Fruit fly (Drosophila melanogaster) whole organism, prepupa: ENCODE measurements around the gene RpS27A.

Source experiments
- CG10631 ChIP-seq: fragments of 200-800 bp; sonication (Bioruptor generic); optimal IDR thresholded peaks from 2 replicates; lab custom pipeline; 2016; ENCODE audit warnings: missing biosample characterization, missing genetic modification characterization
- CG10669 ChIP-seq: fragments of 200-800 bp; sonication (Bioruptor generic); optimal IDR thresholded peaks from 3 replicates; lab custom pipeline; 2018; ENCODE audit warnings: missing biosample characterization, mild to moderate bottlenecking, missing genetic modification characterization, moderate library complexity
- CG11294 ChIP-seq: fragments of 200-800 bp; sonication (Bioruptor generic); IDR thresholded peaks from 2 replicates; pipeline ENCODE4 v1.3.6; 2022; ENCODE audit warnings: missing biosample characterization, missing genetic modification characterization
- CG11902 ChIP-seq: fragments of 200-800 bp; sonication (Bioruptor generic); optimal IDR thresholded peaks from 3 replicates; lab custom pipeline; 2016; ENCODE audit warnings: missing biosample characterization, missing genetic modification characterization
- CG1621 ChIP-seq: fragments of 200-800 bp; sonication (Bioruptor generic); optimal IDR thresholded peaks from 3 replicates; lab custom pipeline; 2018; ENCODE audit warnings: missing biosample characterization, mild to moderate bottlenecking, missing genetic modification characterization
- CG3032 ChIP-seq: fragments of 200-800 bp; optimal IDR thresholded peaks from 2 replicates; lab custom pipeline; 2019; ENCODE audit warnings: missing biosample characterization, mild to moderate bottlenecking, missing genetic modification characterization, moderate library complexity
- CG3919 ChIP-seq: fragments of 200-800 bp; sonication (Bioruptor generic); optimal IDR thresholded peaks from 3 replicates; lab custom pipeline; 2016; ENCODE audit warnings: missing biosample characterization, missing genetic modification characterization
- CG4318 ChIP-seq: fragments of 200-800 bp; sonication (Bioruptor generic); optimal IDR thresholded peaks from 3 replicates; lab custom pipeline; 2017; ENCODE audit warnings: missing biosample characterization, mild to moderate bottlenecking, missing genetic modification characterization
- CG6163 ChIP-seq: fragments of 200-800 bp; sonication (Bioruptor generic); IDR thresholded peaks from 3 replicates; pipeline ENCODE4 v1.3.6; 2022; ENCODE audit warnings: missing biosample characterization, missing genetic modification characterization
- CG6808 ChIP-seq: fragments of 200-800 bp; sonication (Bioruptor generic); optimal IDR thresholded peaks from 3 replicates; lab custom pipeline; 2017; ENCODE audit warnings: missing biosample characterization, missing genetic modification characterization, mild to moderate bottlenecking, moderate library complexity, missing genetic modification reagents
- CG6854 ChIP-seq: fragments of 200-800 bp; sonication (Bioruptor generic); optimal IDR thresholded peaks from 2 replicates; lab custom pipeline; 2017; ENCODE audit warnings: missing biosample characterization, mild to moderate bottlenecking, missing genetic modification characterization
- CG7368 ChIP-seq: fragments of 200-800 bp; sonication (Bioruptor generic); optimal IDR thresholded peaks from 3 replicates; lab custom pipeline; 2016; ENCODE audit warnings: missing biosample characterization, missing genetic modification characterization
- CG8119 ChIP-seq: fragments of 200-800 bp; sonication (Bioruptor generic); IDR thresholded peaks from 3 replicates; pipeline ENCODE4 v1.3.6; 2022; ENCODE audit warnings: missing biosample characterization, missing genetic modification characterization
- CG8319 ChIP-seq: fragments of 200-800 bp; sonication (Bioruptor generic); optimal IDR thresholded peaks from 3 replicates; lab custom pipeline; 2016; ENCODE audit warnings: missing biosample characterization, missing genetic modification characterization
- CG8632 ChIP-seq: fragments of 200-800 bp; sonication (Bioruptor generic); optimal IDR thresholded peaks from 3 replicates; lab custom pipeline; 2016; ENCODE audit warnings: missing biosample characterization, missing genetic modification characterization
- CG9139 ChIP-seq: fragments of 200-800 bp; sonication (Bioruptor generic); optimal IDR thresholded peaks from 3 replicates; lab custom pipeline; 2017; ENCODE audit warnings: missing biosample characterization, mild to moderate bottlenecking, missing genetic modification characterization
- Eip78C ChIP-seq: fragments of 200-800 bp; sonication (Bioruptor generic); peaks from one replicate; lab custom pipeline; 2016; ENCODE audit warnings: missing biosample characterization, missing genetic modification characterization
- Ets96B ChIP-seq: fragments of 200-800 bp; optimal IDR thresholded peaks from 2 replicates; lab custom pipeline; 2019; ENCODE audit warnings: missing biosample characterization, mild to moderate bottlenecking, missing genetic modification characterization, moderate library complexity
- Hr38 ChIP-seq: sonication (Bioruptor generic); optimal IDR thresholded peaks from 2 replicates; lab custom pipeline; 2016; ENCODE audit warnings: missing biosample characterization, missing genetic modification characterization
- Hr4 ChIP-seq: fragments of 200-800 bp; sonication (Bioruptor generic); optimal IDR thresholded peaks from 3 replicates; lab custom pipeline; 2016; ENCODE audit warnings: missing biosample characterization, missing genetic modification characterization
- Met ChIP-seq: fragments of 200-800 bp; sonication (Bioruptor generic); optimal IDR thresholded peaks from 3 replicates; lab custom pipeline; 2016; ENCODE audit warnings: missing biosample characterization, missing genetic modification characterization
- Smox ChIP-seq: fragments of 200-800 bp; sonication (Bioruptor generic); optimal IDR thresholded peaks from 3 replicates; lab custom pipeline; 2016; ENCODE audit warnings: missing biosample characterization, missing genetic modification characterization
- cyc ChIP-seq: fragments of 200-800 bp; sonication (Bioruptor generic); optimal IDR thresholded peaks from 3 replicates; lab custom pipeline; 2016; ENCODE audit warnings: missing biosample characterization, missing genetic modification characterization
- dac ChIP-seq: fragments of 200-800 bp; sonication (Bioruptor generic); optimal IDR thresholded peaks from 2 replicates; lab custom pipeline; 2017; ENCODE audit warnings: missing biosample characterization, mild to moderate bottlenecking, missing genetic modification characterization
- dsx ChIP-seq: fragments of 200-800 bp; optimal IDR thresholded peaks from 3 replicates; lab custom pipeline; 2019; ENCODE audit warnings: missing biosample characterization, mild to moderate bottlenecking, missing genetic modification characterization, moderate library complexity; ENCODE audit not compliant: poor library complexity, severe bottlenecking
- fd85E ChIP-seq: fragments of 200-800 bp; sonication (Bioruptor generic); optimal IDR thresholded peaks from 3 replicates; lab custom pipeline; 2016; ENCODE audit warnings: missing biosample characterization, missing genetic modification characterization
- fkh ChIP-seq: fragments of 200-800 bp; sonication (Bioruptor generic); optimal IDR thresholded peaks from 3 replicates; lab custom pipeline; 2017; ENCODE audit warnings: missing biosample characterization, mild to moderate bottlenecking, missing genetic modification characterization, moderate library complexity
- ss ChIP-seq, 2 experiments: fragments of 200-800 bp; sonication (Bioruptor generic); optimal IDR thresholded peaks; 2 replicates in 1 of 2; 3 replicates in 1 of 2; lab custom pipeline; 2017 to 2018; ENCODE audit warnings: mild to moderate bottlenecking in 2 of 2, missing biosample characterization in 2 of 2, missing genetic modification characterization in 2 of 2, moderate library complexity in 1 of 2

The RpS27A gene

dm6 chr2L:10408122-10408576 lies at the start of gene RpS27A, which contains the start of gene Ip259 (continued):
- peak; percentile 59 for TF ChIP-seq fkh (GFP tag; lab: Kevin White, UChicago)
- peak; percentile 62 for TF ChIP-seq CG10669
- peak; percentile 61 for TF ChIP-seq CG9139 (GFP tag; lab: Kevin White, UChicago)
- peak; percentile 63 for TF ChIP-seq fd85E (GFP tag; lab: Kevin White, UChicago)
- TF ChIP-seq Smox (GFP tag; lab: Kevin White, UChicago), result no peak
- no peak for TF ChIP-seq Met (GFP tag; lab: Kevin White, UChicago)
- peak; percentile 38 for TF ChIP-seq CG11902
- peak; percentile 39 for TF ChIP-seq dac

- TF ChIP-seq CG7368 (GFP tag; lab: Kevin White, UChicago) (no peak), CG3032 (tag; lab: Kevin White, UChicago) (peak; percentile 16)
Observed at dm6 chr2L:10362408-10363067, 45.6 kb upstream of the RpS27A start, which contains the start of the genes Cand1 and pim. Gene Cand1, minus strand, starts transcription at chr2L:10362707. Gene pim, plus strand, starts transcription at chr2L:10362989.

- TF ChIP-seq CG8632 (GFP tag; lab: Kevin White, UChicago), result no peak
- no peak for TF ChIP-seq CG6163 (GFP tag; lab: Robert Waterston, UW)
- no peak for TF ChIP-seq CG1621 (tag; lab: Kevin White, UChicago)
- TF ChIP-seq ss (GFP tag; optimal IDR thresholded peaks at IDR 0.05; lab: Kevin White, UChicago), result peak in 1 of 2 experiments; percentile 32
- peak; percentile 53 for TF ChIP-seq CG8319 (GFP tag; lab: Kevin White, UChicago)
- TF ChIP-seq Eip78C (GFP tag; lab: Kevin White, UChicago), result peak; percentile 42
- no peak for TF ChIP-seq CG3919 (GFP tag; lab: Kevin White, UChicago)
- TF ChIP-seq CG4318 (GFP tag; lab: Kevin White, UChicago), result no peak
- TF ChIP-seq CG11294 (GFP tag; lab: Robert Waterston, UW), result no peak
- no peak for TF ChIP-seq Hr38
- peak; percentile 51 for TF ChIP-seq dsx (GFP tag; lab: Kevin White, UChicago)
Observed at dm6 chr2L:10364229-10364628, 43.9 kb upstream of the RpS27A start, which contains the start of gene lft. Gene lft, plus strand, starts transcription at chr2L:10364471.

DNA sequence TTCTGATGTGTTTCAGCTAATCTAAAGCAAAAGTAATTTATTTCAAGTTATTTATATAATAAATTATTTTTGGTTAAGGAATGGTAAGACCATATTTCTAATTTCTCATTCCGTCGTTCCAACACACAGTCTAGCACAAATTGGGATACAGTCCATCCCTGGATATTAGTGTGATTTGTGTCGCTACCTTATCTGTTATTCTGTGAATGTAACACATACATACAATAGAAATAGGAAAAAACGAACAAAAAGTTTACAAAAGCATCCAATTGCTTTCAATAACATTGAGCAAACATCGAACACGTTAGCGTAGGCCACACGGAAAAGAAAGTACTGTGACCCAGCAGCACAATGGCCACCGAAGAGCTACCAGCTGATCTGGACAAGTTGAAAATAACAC lies 41.6 kb upstream of the RpS27A start, which contains the start of gene CG5056:
Gene CG5056 (plus strand): TSS at position 168 of the 400 bp plus-strand sequence.
- peak; percentile 1 for TF ChIP-seq cyc (GFP tag; lab: Kevin White, UChicago)
- no peak for TF ChIP-seq fkh (GFP tag; lab: Kevin White, UChicago)
- TF ChIP-seq Hr4 (GFP tag; lab: Kevin White, UChicago), result no peak
- peak; percentile 6 for TF ChIP-seq Ets96B (tag; lab: Kevin White, UChicago)
- peak; percentile 55 for TF ChIP-seq CG8119 (GFP tag; lab: Robert Waterston, UW)
- peak; percentile 47 for TF ChIP-seq CG3032 (tag; lab: Kevin White, UChicago)
- TF ChIP-seq Eip78C (GFP tag; lab: Kevin White, UChicago), result peak; percentile 63
- no peak for TF ChIP-seq CG6808 (GFP tag; lab: Kevin White, UChicago)
- no peak for TF ChIP-seq CG10631 (GFP tag; lab: Kevin White, UChicago)
- no peak for TF ChIP-seq CG9139 (GFP tag; lab: Kevin White, UChicago)

dm6 chr2L:10372297-10372696 lies 35.9 kb upstream of the RpS27A start:
- TF ChIP-seq Eip78C (GFP tag; lab: Kevin White, UChicago), result peak; percentile 8
- no peak for TF ChIP-seq Ets96B (tag; lab: Kevin White, UChicago)
- TF ChIP-seq, all 60 proteins: peak for 1

- TF ChIP-seq CG6854 (GFP tag; lab: Kevin White, UChicago), result no peak
- no peak for TF ChIP-seq dsx (GFP tag; lab: Kevin White, UChicago)
- no peak for TF ChIP-seq CG10669
- peak; percentile 9 for TF ChIP-seq Hr4 (GFP tag; lab: Kevin White, UChicago)
- TF ChIP-seq, all 60 proteins: peak for 1
Observed at dm6 chr2L:10373605-10374269, 34.4 kb upstream of the RpS27A start, which contains the start of gene rho-5. Gene rho-5, minus strand, starts transcription at chr2L:10373900.
